Worm (Caenorhabditis elegans) whole organism, early embryonic: ENCODE data around the gene fdgt-1.

Experiments
- B0310.2 ChIP-seq: sonication (generic microtip); optimal IDR thresholded peaks from 2 replicates; lab custom pipeline; 2016; ENCODE audit warnings: mild to moderate bottlenecking, missing genetic modification characterization, missing compliant biosample characterization
- F13C5.2 ChIP-seq: sonication (generic microtip); optimal IDR thresholded peaks from 2 replicates; lab custom pipeline; 2017; ENCODE audit warnings: mild to moderate bottlenecking, missing genetic modification characterization, inconsistent platforms, missing compliant biosample characterization
- aly-1 ChIP-seq: sonication (generic microtip); optimal IDR thresholded peaks from 2 replicates; lab custom pipeline; 2016; ENCODE audit warnings: missing genetic modification characterization, missing compliant biosample characterization
- ama-1 ChIP-seq: fragments of 150-350 bp; optimal IDR thresholded peaks from 2 replicates; lab custom pipeline; 2014
- ceh-13 ChIP-seq: fragments of 200-800 bp; sonication (Bioruptor generic); optimal IDR thresholded peaks from 2 replicates; lab custom pipeline; 2018; ENCODE audit warnings: mild to moderate bottlenecking, missing genetic modification characterization, missing compliant biosample characterization
- ceh-36 ChIP-seq: sonication (generic microtip); optimal IDR thresholded peaks from 2 replicates; lab custom pipeline; 2016; ENCODE audit warnings: missing genetic modification characterization, inconsistent platforms, missing compliant biosample characterization
- ets-7 ChIP-seq: sonication (generic microtip); optimal IDR thresholded peaks from 2 replicates; lab custom pipeline; 2016; ENCODE audit warnings: missing genotype, missing genetic modification characterization, missing compliant biosample characterization
- flt-1 ChIP-seq: fragments of 200-800 bp; sonication (Bioruptor generic); IDR thresholded peaks from 2 replicates; pipeline ENCODE4 v1.3.6; 2022; ENCODE audit warnings: missing genetic modification characterization, missing compliant biosample characterization
- hmbx-1 ChIP-seq: sonication (generic microtip); optimal IDR thresholded peaks from 2 replicates; lab custom pipeline; 2016; ENCODE audit warnings: mild to moderate bottlenecking, missing genetic modification characterization, missing compliant biosample characterization
- hmg-4 ChIP-seq: fragments of 200-800 bp; sonication (Bioruptor generic); optimal IDR thresholded peaks from 2 replicates; lab custom pipeline; 2018; ENCODE audit warnings: mild to moderate bottlenecking, missing genetic modification characterization, missing compliant biosample characterization
- hnd-1 ChIP-seq: sonication (generic microtip); optimal IDR thresholded peaks from 2 replicates; lab custom pipeline; 2016; ENCODE audit warnings: missing genetic modification characterization, missing compliant biosample characterization
- pes-1 ChIP-seq: fragments of 200-800 bp; sonication (Bioruptor generic); IDR thresholded peaks from 2 replicates; pipeline ENCODE4 v1.3.6; 2022; ENCODE audit warnings: missing genetic modification reagents, missing genetic modification characterization, missing compliant biosample characterization
- scrt-1 ChIP-seq: fragments of 200-800 bp; sonication (Bioruptor generic); IDR thresholded peaks from 2 replicates; pipeline ENCODE4 v1.3.6; 2022; ENCODE audit warnings: missing genetic modification characterization, missing compliant biosample characterization
- sea-1 ChIP-seq: fragments of 200-800 bp; sonication (Bioruptor generic); conservative IDR thresholded peaks from 2 replicates; pipeline ENCODE4 v1.3.6; 2022; ENCODE audit warnings: missing genetic modification characterization, missing compliant biosample characterization
- tbx-11 ChIP-seq: fragments of 200-800 bp; sonication (Bioruptor generic); IDR thresholded peaks from 2 replicates; pipeline ENCODE4 v1.3.6; 2022; ENCODE audit warnings: missing genetic modification characterization, missing compliant biosample characterization
- tbx-37 ChIP-seq: fragments of 200-800 bp; sonication (Bioruptor generic); conservative IDR thresholded peaks from 2 replicates; pipeline ENCODE4 v1.3.6; 2022; ENCODE audit warnings: missing genetic modification reagents, missing genetic modification characterization, missing compliant biosample characterization
- tra-4 ChIP-seq: sonication (generic microtip); optimal IDR thresholded peaks from 2 replicates; lab custom pipeline; 2017; ENCODE audit warnings: missing genetic modification characterization, missing compliant biosample characterization

The fdgt-1 gene

DNA sequence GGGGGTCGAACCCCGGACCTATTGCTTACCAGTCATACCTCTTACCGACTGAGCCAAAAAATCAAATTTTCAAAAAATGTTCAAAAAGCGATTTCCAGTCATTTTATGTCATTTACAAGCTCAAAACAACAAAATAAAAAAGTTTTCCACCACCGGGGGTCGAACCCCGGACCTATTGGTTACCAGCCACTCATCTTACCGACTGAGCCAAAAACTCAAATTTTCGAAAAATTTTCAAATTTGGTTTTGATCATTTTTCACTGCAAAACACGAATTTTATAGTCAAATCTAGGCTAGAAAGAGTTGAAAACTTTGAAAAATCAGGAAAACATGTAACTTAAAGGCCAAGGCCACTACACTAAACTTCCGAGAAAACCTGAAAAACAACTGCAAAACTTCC lies 28.4 kb upstream of the fdgt-1 start:
- no peak for TF ChIP-seq pes-1 (GFP tag; lab: Robert Waterston, UW)
- TF ChIP-seq hnd-1 (tag; lab: Kevin White, UChicago), result no peak
- TF ChIP-seq tbx-37 (GFP tag; lab: Robert Waterston, UW), result no peak
- no peak for TF ChIP-seq tbx-11 (GFP tag; lab: Robert Waterston, UW)
- no peak for TF ChIP-seq ceh-13 (GFP tag; lab: Kevin White, UChicago)
- no peak for TF ChIP-seq tra-4
- no peak for TF ChIP-seq sea-1 (GFP tag; lab: Robert Waterston, UW)
- no peak for TF ChIP-seq ets-7

DNA sequence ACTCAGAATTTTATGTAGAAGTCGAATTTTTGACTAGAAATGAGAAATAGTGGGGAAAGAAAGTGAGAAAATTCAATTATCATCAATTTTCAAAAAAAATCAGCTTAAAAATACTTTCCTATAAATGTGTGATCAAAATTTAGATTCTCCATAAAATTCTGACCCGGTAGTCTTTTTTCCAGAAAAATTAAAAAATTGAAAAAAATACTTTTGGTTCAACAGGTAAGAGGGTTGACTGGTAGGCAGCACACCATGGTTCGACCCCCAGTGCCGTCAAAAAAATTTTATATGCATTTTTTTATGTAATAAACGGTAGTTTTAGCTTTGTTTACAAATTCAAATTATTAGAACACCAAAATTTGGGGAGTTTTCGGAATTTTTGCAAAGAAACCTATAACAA lies 27.1 kb upstream of the fdgt-1 start:
- TF ChIP-seq B0310.2 (tag; lab: Kevin White, UChicago) (no peak), hmbx-1 (tag; lab: Kevin White, UChicago) (no peak), F13C5.2 (tag; lab: Kevin White, UChicago) (no peak), ceh-36 (tag; lab: Kevin White, UChicago) (no peak), flt-1 (no peak), tbx-37 (GFP tag; lab: Robert Waterston, UW) (no peak), aly-1 (tag; lab: Kevin White, UChicago) (no peak), ama-1 (no peak)

DNA sequence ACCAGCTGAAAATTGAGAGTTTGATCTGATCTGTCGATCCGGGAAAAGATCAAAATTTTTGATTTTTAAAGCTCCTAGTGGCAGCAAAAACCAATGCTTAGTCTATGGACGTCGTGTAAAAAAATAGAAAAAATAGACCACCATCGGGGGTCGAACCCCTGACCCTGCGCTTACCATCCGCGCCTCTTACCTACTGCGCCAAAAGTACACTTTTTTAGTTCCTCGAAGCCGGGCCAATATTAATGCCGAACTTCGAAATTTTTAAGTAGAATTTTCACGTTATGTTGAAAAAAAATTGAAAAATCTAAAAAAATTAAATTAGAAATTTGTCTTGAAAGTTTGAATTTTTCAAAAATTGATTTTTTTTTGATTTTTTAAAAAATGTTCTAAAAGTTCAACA lies 26.4 kb upstream of the fdgt-1 start:
- TF ChIP-seq hnd-1 (tag; lab: Kevin White, UChicago), result no peak
- no peak for TF ChIP-seq ama-1
- no peak for TF ChIP-seq sea-1 (GFP tag; lab: Robert Waterston, UW)
- no peak for TF ChIP-seq aly-1 (tag; lab: Kevin White, UChicago)

DNA sequence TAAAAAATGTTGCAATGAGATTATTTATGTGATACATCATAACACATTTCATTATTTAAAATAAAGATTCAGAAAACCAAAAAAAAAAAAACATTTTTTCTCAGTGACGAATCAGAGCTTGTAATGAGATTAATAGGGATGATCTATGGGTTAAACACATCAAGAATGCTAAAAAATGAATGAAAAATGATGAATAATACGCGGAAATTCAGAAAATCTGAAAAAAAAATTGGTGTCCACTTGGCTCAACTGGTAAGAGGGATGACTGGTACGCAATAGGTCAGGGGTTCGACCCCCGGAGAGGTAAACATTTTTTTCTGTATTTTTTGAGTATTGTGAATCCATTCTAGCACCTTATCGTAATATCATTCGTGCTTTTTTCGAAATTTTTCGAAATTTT lies 25.8 kb upstream of the fdgt-1 start:
- TF ChIP-seq ceh-36 (tag; lab: Kevin White, UChicago) (no peak), hmg-4 (GFP tag; lab: Kevin White, UChicago) (no peak), tbx-11 (GFP tag; lab: Robert Waterston, UW) (no peak), hmbx-1 (tag; lab: Kevin White, UChicago) (no peak), B0310.2 (tag; lab: Kevin White, UChicago) (no peak), pes-1 (GFP tag; lab: Robert Waterston, UW) (no peak), tra-4 (no peak), flt-1 (no peak), hnd-1 (tag; lab: Kevin White, UChicago) (no peak), tbx-37 (GFP tag; lab: Robert Waterston, UW) (no peak), ceh-13 (GFP tag; lab: Kevin White, UChicago) (no peak)

DNA sequence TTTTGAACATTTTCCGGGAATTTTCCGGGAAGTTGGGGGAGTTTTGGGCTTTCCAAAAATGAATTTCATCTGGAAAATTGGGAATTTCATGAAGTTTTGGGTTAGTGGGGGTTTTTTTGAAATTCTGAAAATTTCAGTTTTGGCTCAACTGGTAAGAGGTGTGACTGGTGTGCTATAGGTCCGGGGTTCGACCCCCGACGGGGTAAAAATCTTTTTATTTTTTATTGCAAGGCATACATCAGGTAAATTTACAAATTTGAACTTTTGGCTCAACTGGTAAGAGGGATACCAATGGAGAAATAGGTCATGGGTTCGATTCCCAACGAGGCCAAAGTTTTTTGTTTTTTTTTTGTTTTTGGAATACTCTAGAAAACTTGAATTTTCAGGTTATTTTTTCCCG lies 22.7 kb upstream of the fdgt-1 start:
- TF ChIP-seq tbx-11 (GFP tag; lab: Robert Waterston, UW) (no peak), ceh-36 (tag; lab: Kevin White, UChicago) (no peak), aly-1 (tag; lab: Kevin White, UChicago) (no peak), ets-7 (no peak), F13C5.2 (tag; lab: Kevin White, UChicago) (no peak), sea-1 (GFP tag; lab: Robert Waterston, UW) (no peak), pes-1 (GFP tag; lab: Robert Waterston, UW) (no peak), hmbx-1 (tag; lab: Kevin White, UChicago) (no peak), hnd-1 (tag; lab: Kevin White, UChicago) (no peak), ceh-13 (GFP tag; lab: Kevin White, UChicago) (no peak), tbx-37 (GFP tag; lab: Robert Waterston, UW) (no peak), tra-4 (no peak), B0310.2 (tag; lab: Kevin White, UChicago) (no peak), flt-1 (no peak)

DNA sequence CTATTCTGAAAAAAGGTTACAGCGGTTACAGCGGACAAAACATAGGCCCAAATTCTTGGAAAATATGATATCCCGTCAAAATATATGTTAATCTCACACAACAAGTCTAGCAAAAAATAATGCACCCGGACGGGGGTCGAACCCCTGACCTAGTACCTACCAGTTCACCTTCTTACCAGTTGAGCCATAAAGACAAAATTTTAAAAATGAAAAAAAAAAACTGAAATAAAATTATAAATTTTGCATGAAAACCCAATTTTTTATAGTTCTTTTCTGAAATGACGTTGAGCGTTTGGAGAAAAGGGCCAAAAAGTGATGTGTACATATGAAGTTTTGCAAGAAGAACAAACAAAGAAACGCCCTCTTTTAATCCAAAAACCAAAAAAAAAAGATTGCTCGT lies 21.9 kb upstream of the fdgt-1 start:
- TF ChIP-seq ets-7 (no peak), ceh-36 (tag; lab: Kevin White, UChicago) (no peak), tbx-11 (GFP tag; lab: Robert Waterston, UW) (no peak), hmbx-1 (tag; lab: Kevin White, UChicago) (no peak), tra-4 (no peak), aly-1 (tag; lab: Kevin White, UChicago) (no peak), sea-1 (GFP tag; lab: Robert Waterston, UW) (no peak), ama-1 (no peak), pes-1 (GFP tag; lab: Robert Waterston, UW) (no peak), flt-1 (no peak), scrt-1 (GFP tag; lab: Robert Waterston, UW) (no peak), B0310.2 (tag; lab: Kevin White, UChicago) (no peak), hmg-4 (GFP tag; lab: Kevin White, UChicago) (no peak), tbx-37 (GFP tag; lab: Robert Waterston, UW) (no peak), ceh-13 (GFP tag; lab: Kevin White, UChicago) (no peak), hnd-1 (tag; lab: Kevin White, UChicago) (no peak), F13C5.2 (tag; lab: Kevin White, UChicago) (no peak)

DNA sequence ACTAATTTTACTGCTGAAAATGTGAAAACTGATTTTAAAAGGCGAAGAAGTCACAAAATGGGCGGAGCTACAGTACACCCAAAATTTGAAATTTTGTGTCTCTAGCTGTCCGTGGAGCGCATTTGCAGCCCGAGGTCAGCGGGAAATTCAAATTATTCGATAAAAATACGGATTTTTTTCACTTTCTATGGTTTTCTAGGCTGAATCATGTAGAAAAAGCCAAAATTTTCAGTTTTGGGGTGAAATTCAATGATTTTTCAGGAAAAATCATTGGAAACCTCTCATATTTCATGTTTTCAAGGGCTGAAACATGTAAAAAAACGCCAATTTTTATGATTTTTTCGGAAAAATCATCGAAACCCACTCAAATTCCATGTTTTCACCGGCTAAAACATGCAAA lies 13.6 kb upstream of the fdgt-1 start:
- TF ChIP-seq ceh-36 (tag; lab: Kevin White, UChicago) (no peak), tra-4 (no peak), flt-1 (no peak), ets-7 (no peak), ama-1 (no peak)

DNA sequence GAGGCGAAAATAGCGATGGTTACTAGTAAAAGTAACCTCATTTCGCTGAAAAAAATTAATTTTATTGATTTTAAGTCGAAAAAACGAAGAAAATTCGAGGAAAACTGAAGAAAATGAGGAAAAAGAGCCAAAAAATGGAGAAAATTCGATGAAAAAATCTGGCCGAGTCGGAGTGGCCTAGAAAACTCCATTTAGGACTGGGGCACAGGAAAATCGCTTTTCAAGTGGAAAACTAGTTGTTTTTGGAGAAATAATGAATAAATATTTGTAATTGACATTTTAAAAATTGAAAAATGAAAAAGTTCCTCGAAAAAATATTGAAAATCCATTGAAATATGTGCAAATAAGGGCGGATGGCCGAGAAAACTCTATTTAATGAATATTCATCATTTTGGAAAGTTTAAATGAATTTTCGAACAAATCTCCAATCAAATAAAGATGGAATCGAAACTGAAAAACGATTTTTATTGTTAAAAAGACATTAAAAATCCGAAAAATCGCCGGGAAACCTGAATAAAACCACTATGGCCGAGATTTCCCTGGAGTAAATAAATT lies 4.0 kb upstream of the fdgt-1 start, which contains the start of gene emc-1:
Gene emc-1, minus strand, starts transcription at position 45 of the 555 bp plus-strand sequence.
- TF ChIP-seq aly-1 (tag; lab: Kevin White, UChicago), result no peak
- TF ChIP-seq sea-1 (GFP tag; lab: Robert Waterston, UW), result no peak
- TF ChIP-seq scrt-1 (GFP tag; lab: Robert Waterston, UW), result no peak
- no peak for TF ChIP-seq pes-1 (GFP tag; lab: Robert Waterston, UW)
- TF ChIP-seq tbx-11 (GFP tag; lab: Robert Waterston, UW), result no peak
- no peak for TF ChIP-seq flt-1
- no peak for TF ChIP-seq ceh-13 (GFP tag; lab: Kevin White, UChicago)
- TF ChIP-seq tbx-37 (GFP tag; lab: Robert Waterston, UW), result no peak
- no peak for TF ChIP-seq hmg-4 (GFP tag; lab: Kevin White, UChicago)
- no peak for TF ChIP-seq B0310.2 (tag; lab: Kevin White, UChicago)
- TF ChIP-seq ets-7, result no peak
- no peak for TF ChIP-seq ama-1
- TF ChIP-seq tra-4, result no peak
- TF ChIP-seq hnd-1 (tag; lab: Kevin White, UChicago), result no peak
- TF ChIP-seq hmbx-1 (tag; lab: Kevin White, UChicago), result no peak
